Worm (Caenorhabditis elegans) whole organism, late embryonic: ENCODE data around the gene Y37E11AM.4.

Source experiments
- ceh-2 ChIP-seq: sonication (generic microtip); optimal IDR thresholded peaks from 2 replicates; lab custom pipeline; 2016; ENCODE audit warnings: missing genotype, missing genetic modification characterization, missing compliant biosample characterization
- lin-11 ChIP-seq: fragments of 200-800 bp; sonication (Bioruptor generic); optimal IDR thresholded peaks from 2 replicates; lab custom pipeline; 2018; ENCODE audit warnings: mild to moderate bottlenecking, missing genetic modification characterization, missing compliant biosample characterization
- nhr-11 ChIP-seq: fragments of 150-350 bp; optimal IDR thresholded peaks from 2 replicates; lab custom pipeline; 2014; ENCODE audit warnings: missing biosample characterization, missing genetic modification characterization
- tbx-7 ChIP-seq: sonication (generic microtip); optimal IDR thresholded peaks from 2 replicates; lab custom pipeline; 2016; ENCODE audit warnings: missing genotype, missing genetic modification characterization, missing compliant biosample characterization
- unc-86 ChIP-seq: sonication (generic microtip); optimal IDR thresholded peaks from 2 replicates; lab custom pipeline; 2016; ENCODE audit warnings: missing genetic modification characterization, missing compliant biosample characterization

- no peak for TF ChIP-seq tbx-7 (tag; lab: Kevin White, UChicago)
- no peak for TF ChIP-seq ceh-2 (tag; lab: Kevin White, UChicago)
- no peak for TF ChIP-seq nhr-11 (tag; lab: Kevin White, UChicago)
- no peak for TF ChIP-seq unc-86 (tag; lab: Kevin White, UChicago)
- no peak for TF ChIP-seq lin-11 (tag; lab: Kevin White, UChicago)
Observed at ce11 chrIV:3721973-3722372, 617 bp downstream of the Y37E11AM.4 start.
